Fruit fly (Drosophila melanogaster) whole organism, prepupa: ENCODE measurements around the gene mab-21.
A peak's percentile ranks its signal among the peaks of the same experiment; 100 is the strongest.

Source experiments
- Blimp-1 ChIP-seq: fragments of 200-800 bp; sonication (Bioruptor generic); optimal IDR thresholded peaks from 3 replicates; lab custom pipeline; 2017; ENCODE audit warnings: missing biosample characterization, missing genetic modification characterization, mild to moderate bottlenecking, moderate library complexity, missing genetic modification reagents
- CG10631 ChIP-seq: fragments of 200-800 bp; sonication (Bioruptor generic); optimal IDR thresholded peaks from 2 replicates; lab custom pipeline; 2016; ENCODE audit warnings: missing biosample characterization, missing genetic modification characterization
- CG10669 ChIP-seq: fragments of 200-800 bp; sonication (Bioruptor generic); optimal IDR thresholded peaks from 3 replicates; lab custom pipeline; 2018; ENCODE audit warnings: missing biosample characterization, mild to moderate bottlenecking, missing genetic modification characterization, moderate library complexity
- CG11294 ChIP-seq: fragments of 200-800 bp; sonication (Bioruptor generic); IDR thresholded peaks from 2 replicates; pipeline ENCODE4 v1.3.6; 2022; ENCODE audit warnings: missing biosample characterization, missing genetic modification characterization
- CG11762 ChIP-seq: fragments of 200-800 bp; sonication (Bioruptor generic); optimal IDR thresholded peaks from 3 replicates; lab custom pipeline; 2016; ENCODE audit warnings: missing biosample characterization, missing genetic modification characterization; ENCODE audit not compliant: insufficient read depth
- CG11902 ChIP-seq: fragments of 200-800 bp; sonication (Bioruptor generic); optimal IDR thresholded peaks from 3 replicates; lab custom pipeline; 2016; ENCODE audit warnings: missing biosample characterization, missing genetic modification characterization
- CG15336 ChIP-seq: fragments of 200-800 bp; sonication (Bioruptor generic); IDR thresholded peaks from 2 replicates; pipeline ENCODE4 v1.3.6; 2022; ENCODE audit warnings: missing biosample characterization, missing genetic modification characterization
- CG3032 ChIP-seq: fragments of 200-800 bp; optimal IDR thresholded peaks from 2 replicates; lab custom pipeline; 2019; ENCODE audit warnings: missing biosample characterization, mild to moderate bottlenecking, missing genetic modification characterization, moderate library complexity
- CG31627 ChIP-seq: fragments of 200-800 bp; sonication (Bioruptor generic); optimal IDR thresholded peaks from 3 replicates; lab custom pipeline; 2016; ENCODE audit warnings: missing biosample characterization, missing genetic modification characterization
- CG32006 ChIP-seq: fragments of 200-800 bp; sonication (Bioruptor generic); optimal IDR thresholded peaks from 3 replicates; lab custom pipeline; 2017; ENCODE audit warnings: missing biosample characterization, mild to moderate bottlenecking, missing genetic modification characterization
- CG34406 ChIP-seq: fragments of 200-800 bp; sonication (Bioruptor generic); optimal IDR thresholded peaks from 3 replicates; lab custom pipeline; 2016; ENCODE audit warnings: missing biosample characterization, missing genetic modification characterization
- CG6163 ChIP-seq: fragments of 200-800 bp; sonication (Bioruptor generic); IDR thresholded peaks from 3 replicates; pipeline ENCODE4 v1.3.6; 2022; ENCODE audit warnings: missing biosample characterization, missing genetic modification characterization
- CG6276 ChIP-seq: fragments of 200-800 bp; sonication (Bioruptor generic); optimal IDR thresholded peaks from 2 replicates; lab custom pipeline; 2017; ENCODE audit warnings: missing biosample characterization, mild to moderate bottlenecking, missing genetic modification characterization
- CG6792 ChIP-seq: fragments of 200-800 bp; sonication (Bioruptor generic); optimal IDR thresholded peaks from 3 replicates; lab custom pipeline; 2016; ENCODE audit warnings: missing biosample characterization, missing genetic modification characterization
- CG6808 ChIP-seq: fragments of 200-800 bp; sonication (Bioruptor generic); optimal IDR thresholded peaks from 3 replicates; lab custom pipeline; 2017; ENCODE audit warnings: missing biosample characterization, missing genetic modification characterization, mild to moderate bottlenecking, moderate library complexity, missing genetic modification reagents
- CG6854 ChIP-seq: fragments of 200-800 bp; sonication (Bioruptor generic); optimal IDR thresholded peaks from 2 replicates; lab custom pipeline; 2017; ENCODE audit warnings: missing biosample characterization, mild to moderate bottlenecking, missing genetic modification characterization
- CG8632 ChIP-seq: fragments of 200-800 bp; sonication (Bioruptor generic); optimal IDR thresholded peaks from 3 replicates; lab custom pipeline; 2016; ENCODE audit warnings: missing biosample characterization, missing genetic modification characterization
- Eip75B ChIP-seq: fragments of 200-800 bp; sonication (Bioruptor generic); optimal IDR thresholded peaks from 3 replicates; lab custom pipeline; 2016; ENCODE audit warnings: missing biosample characterization, missing genetic modification characterization
- Eip78C ChIP-seq: fragments of 200-800 bp; sonication (Bioruptor generic); peaks from one replicate; lab custom pipeline; 2016; ENCODE audit warnings: missing biosample characterization, missing genetic modification characterization
- Eip93F ChIP-seq: fragments of 200-800 bp; sonication (Bioruptor generic); optimal IDR thresholded peaks from 2 replicates; lab custom pipeline; 2016; ENCODE audit warnings: missing biosample characterization, mild to moderate bottlenecking, missing genetic modification characterization
- Ets96B ChIP-seq: fragments of 200-800 bp; optimal IDR thresholded peaks from 2 replicates; lab custom pipeline; 2019; ENCODE audit warnings: missing biosample characterization, mild to moderate bottlenecking, missing genetic modification characterization, moderate library complexity
- Gug ChIP-seq: fragments of 200-800 bp; sonication (Bioruptor generic); IDR thresholded peaks from 2 replicates; pipeline ENCODE4 v1.3.6; 2022; ENCODE audit warnings: missing biosample characterization, missing genetic modification characterization
- Hr38 ChIP-seq: sonication (Bioruptor generic); optimal IDR thresholded peaks from 2 replicates; lab custom pipeline; 2016; ENCODE audit warnings: missing biosample characterization, missing genetic modification characterization
- Hr39 ChIP-seq: fragments of 200-800 bp; sonication (Bioruptor generic); optimal IDR thresholded peaks from 2 replicates; lab custom pipeline; 2016; ENCODE audit warnings: missing biosample characterization, missing genetic modification characterization
- Hr4 ChIP-seq: fragments of 200-800 bp; sonication (Bioruptor generic); optimal IDR thresholded peaks from 3 replicates; lab custom pipeline; 2016; ENCODE audit warnings: missing biosample characterization, missing genetic modification characterization
- Lpt ChIP-seq: fragments of 200-800 bp; sonication (Bioruptor generic); optimal IDR thresholded peaks from 3 replicates; lab custom pipeline; 2016; ENCODE audit warnings: missing biosample characterization, missing genetic modification characterization
- Met ChIP-seq: fragments of 200-800 bp; sonication (Bioruptor generic); optimal IDR thresholded peaks from 3 replicates; lab custom pipeline; 2016; ENCODE audit warnings: missing biosample characterization, missing genetic modification characterization
- Smox ChIP-seq: fragments of 200-800 bp; sonication (Bioruptor generic); optimal IDR thresholded peaks from 3 replicates; lab custom pipeline; 2016; ENCODE audit warnings: missing biosample characterization, missing genetic modification characterization
- Sox102F ChIP-seq: fragments of 200-800 bp; sonication (Bioruptor generic); optimal IDR thresholded peaks from 2 replicates; lab custom pipeline; 2016; ENCODE audit warnings: missing biosample characterization, mild to moderate bottlenecking, missing genetic modification characterization
- Sox14 ChIP-seq: fragments of 200-800 bp; sonication (Bioruptor generic); optimal IDR thresholded peaks from 3 replicates; lab custom pipeline; 2016; ENCODE audit warnings: missing biosample characterization, missing genetic modification characterization
- achi ChIP-seq: fragments of 200-800 bp; sonication (Bioruptor generic); optimal IDR thresholded peaks from 3 replicates; lab custom pipeline; 2016; ENCODE audit warnings: missing biosample characterization, missing genetic modification characterization
- acj6 ChIP-seq: fragments of 200-800 bp; sonication (Bioruptor generic); optimal IDR thresholded peaks from 3 replicates; lab custom pipeline; 2016; ENCODE audit warnings: missing biosample characterization, missing genetic modification characterization
- dac ChIP-seq: fragments of 200-800 bp; sonication (Bioruptor generic); optimal IDR thresholded peaks from 2 replicates; lab custom pipeline; 2017; ENCODE audit warnings: missing biosample characterization, mild to moderate bottlenecking, missing genetic modification characterization
- dsx ChIP-seq: fragments of 200-800 bp; optimal IDR thresholded peaks from 3 replicates; lab custom pipeline; 2019; ENCODE audit warnings: missing biosample characterization, mild to moderate bottlenecking, missing genetic modification characterization, moderate library complexity; ENCODE audit not compliant: poor library complexity, severe bottlenecking
- esn ChIP-seq: fragments of 200-800 bp; sonication (Bioruptor generic); optimal IDR thresholded peaks from 2 replicates; lab custom pipeline; 2016; ENCODE audit warnings: missing biosample characterization, mild to moderate bottlenecking, missing genetic modification characterization, moderate library complexity
- lz ChIP-seq: fragments of 200-800 bp; sonication (Bioruptor generic); optimal IDR thresholded peaks from 3 replicates; lab custom pipeline; 2016; ENCODE audit warnings: missing biosample characterization, missing genetic modification characterization
- net ChIP-seq: fragments of 200-800 bp; sonication (Bioruptor generic); optimal IDR thresholded peaks from 3 replicates; lab custom pipeline; 2016; ENCODE audit warnings: missing biosample characterization, missing genetic modification characterization
- pdm3 ChIP-seq: fragments of 200-800 bp; sonication (Bioruptor generic); optimal IDR thresholded peaks from 3 replicates; lab custom pipeline; 2016; ENCODE audit warnings: missing biosample characterization, missing genetic modification characterization
- salr ChIP-seq, 2 experiments: fragments of 200-800 bp; sonication (Bioruptor generic); optimal IDR thresholded peaks; 3 replicates each; lab custom pipeline; 2016 to 2018; ENCODE audit warnings: missing biosample characterization in 2 of 2, missing genetic modification characterization in 2 of 2, mild to moderate bottlenecking in 1 of 2
- spab ChIP-seq: fragments of 200-800 bp; sonication (Bioruptor generic); optimal IDR thresholded peaks from 2 replicates; lab custom pipeline; 2017; ENCODE audit warnings: missing biosample characterization, mild to moderate bottlenecking, missing genetic modification characterization, missing genetic modification reagents
- ss ChIP-seq, 2 experiments: fragments of 200-800 bp; sonication (Bioruptor generic); optimal IDR thresholded peaks; 2 replicates in 1 of 2; 3 replicates in 1 of 2; lab custom pipeline; 2017 to 2018; ENCODE audit warnings: mild to moderate bottlenecking in 2 of 2, missing biosample characterization in 2 of 2, missing genetic modification characterization in 2 of 2, moderate library complexity in 1 of 2
- svp ChIP-seq: fragments of 200-800 bp; sonication (Bioruptor generic); peaks from one replicate; lab custom pipeline; 2016; ENCODE audit warnings: missing biosample characterization, missing genetic modification characterization
- topi ChIP-seq: fragments of 200-800 bp; sonication (Bioruptor generic); optimal IDR thresholded peaks from 3 replicates; lab custom pipeline; 2016; ENCODE audit warnings: missing biosample characterization, missing genetic modification characterization
- vri ChIP-seq: fragments of 200-800 bp; sonication (Bioruptor generic); optimal IDR thresholded peaks from 3 replicates; lab custom pipeline; 2016; ENCODE audit warnings: missing biosample characterization, mild to moderate bottlenecking, missing genetic modification characterization

Gene mab-21

DNA sequence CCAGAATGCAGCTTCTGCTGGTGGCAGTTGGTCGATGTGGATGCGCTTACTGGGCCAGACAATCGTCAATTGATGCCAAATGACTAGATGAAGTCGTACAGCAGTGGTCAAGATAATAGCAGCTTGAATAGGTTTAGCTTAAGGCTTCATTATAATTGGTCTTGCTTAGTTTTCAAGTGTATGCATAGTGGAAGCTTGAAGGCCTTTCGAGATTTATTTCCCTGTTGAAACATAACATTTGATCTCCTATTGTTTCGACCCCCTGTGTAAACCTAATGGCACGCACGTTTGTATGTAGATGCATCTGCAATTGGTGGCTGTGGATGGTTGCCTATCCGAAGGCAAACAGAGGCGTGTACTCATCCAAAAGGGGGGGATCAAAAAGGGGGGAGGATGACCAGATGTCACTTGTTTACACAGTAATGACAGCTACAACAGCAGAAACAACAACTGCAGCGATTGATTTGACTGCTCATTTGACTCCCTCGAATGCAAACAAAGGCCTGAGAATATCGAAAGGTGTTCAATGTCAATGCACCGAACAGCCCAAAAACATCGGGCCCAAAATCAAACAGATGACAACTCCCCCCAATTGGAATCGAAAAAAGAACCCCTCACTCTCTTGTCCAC, 44.8 kb downstream of the mab-21 start (continued):
- TF ChIP-seq spab (GFP tag; lab: Kevin White, UChicago) (peak; percentile 44), Hr39 (GFP tag; lab: Kevin White, UChicago) (peak; percentile 24), svp (GFP tag; lab: Kevin White, UChicago) (peak; percentile 67), CG32006 (GFP tag; lab: Kevin White, UChicago) (peak; percentile 79), dsx (GFP tag; lab: Kevin White, UChicago) (peak; percentile 50), lz (peak; percentile 29), Sox14 (GFP tag; lab: Kevin White, UChicago) (peak; percentile 62), Lpt (GFP tag; lab: Kevin White, UChicago) (peak; percentile 76), net (GFP tag; lab: Kevin White, UChicago) (peak; percentile 68), Eip93F (GFP tag; lab: Kevin White, UChicago) (no peak), pdm3 (GFP tag; lab: Kevin White, UChicago) (peak; percentile 54), salr (GFP tag; optimal IDR thresholded peaks at IDR 0.05; lab: Kevin White, UChicago) (peak; percentile 53 to 58), esn (GFP tag; lab: Kevin White, UChicago) (peak; percentile 17), CG11902 (no peak), CG6163 (GFP tag; lab: Robert Waterston, UW) (peak; percentile 91), topi (GFP tag; lab: Kevin White, UChicago) (peak; percentile 30), Met (GFP tag; lab: Kevin White, UChicago) (peak; percentile 44), Hr38 (GFP tag; lab: Kevin White, UChicago) (no peak), CG6792 (GFP tag; lab: Kevin White, UChicago) (peak; percentile 38), Eip78C (GFP tag; lab: Kevin White, UChicago) (peak; percentile 84), vri (GFP tag; lab: Kevin White, UChicago) (no peak), achi (GFP tag; lab: Kevin White, UChicago) (peak; percentile 55), Blimp-1 (GFP tag; lab: Kevin White, UChicago) (no peak), CG6808 (GFP tag; lab: Kevin White, UChicago) (peak; percentile 40), CG15336 (peak; percentile 87), Hr4 (GFP tag; lab: Kevin White, UChicago) (peak; percentile 74), CG34406 (GFP tag; lab: Kevin White, UChicago) (peak; percentile 21), Gug (GFP tag; lab: Robert Waterston, UW) (peak; percentile 78)

DNA sequence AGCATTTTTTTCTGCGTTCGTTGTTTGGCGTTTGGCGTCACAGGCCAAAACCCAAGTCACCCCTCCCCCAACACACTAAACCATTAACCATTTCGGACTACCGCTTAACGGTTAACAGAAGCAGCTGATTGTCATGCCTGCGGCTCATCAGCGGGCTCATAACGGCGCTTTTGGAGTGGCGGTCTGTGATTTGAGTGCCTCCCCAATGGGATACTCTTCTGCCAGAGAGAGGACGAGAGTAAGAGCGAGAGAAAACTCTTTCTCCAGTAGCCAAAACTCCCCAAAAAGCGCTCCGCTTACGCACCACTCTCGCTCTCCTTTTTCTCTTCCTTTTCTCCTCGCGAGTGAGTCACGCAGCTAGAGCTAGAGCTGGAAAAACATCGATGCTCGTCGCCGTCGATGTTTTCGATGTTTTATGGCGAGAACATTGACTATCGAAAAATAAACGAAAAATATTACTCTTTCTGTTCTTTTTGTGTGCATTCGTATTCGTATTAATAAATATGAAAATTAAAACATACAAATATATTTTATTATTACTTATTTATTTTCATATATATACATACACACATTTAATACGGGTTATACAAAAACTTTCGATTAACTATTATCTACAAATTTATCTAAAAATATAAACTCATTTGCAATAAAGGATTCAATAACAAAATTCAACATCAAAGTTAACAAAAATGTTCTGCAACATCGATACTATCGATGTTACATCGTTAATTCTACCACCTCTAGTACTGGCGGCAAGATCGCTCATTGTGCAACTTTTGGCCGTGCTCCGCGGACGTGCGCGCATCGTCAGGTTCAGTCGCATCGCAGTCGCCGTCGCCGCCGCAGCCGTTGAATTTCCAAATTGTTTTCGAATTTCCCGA, 47.2 kb downstream of the mab-21 start, which contains the start of gene Grip:
Gene Grip, plus strand, starts transcription at position 763 of the 881 bp plus-strand sequence.
- TF ChIP-seq CG8632 (peak; percentile 6), Sox102F (GFP tag; lab: Kevin White, UChicago) (no peak), CG11902 (no peak), esn (GFP tag; lab: Kevin White, UChicago) (peak; percentile 37), Eip78C (GFP tag; lab: Kevin White, UChicago) (peak; percentile 62), CG10631 (peak; percentile 45), CG31627 (GFP tag; lab: Kevin White, UChicago) (no peak), ss (GFP tag; optimal IDR thresholded peaks at IDR 0.05; lab: Kevin White, UChicago) (peak; percentile 12 to 22), Smox (no peak), achi (GFP tag; lab: Kevin White, UChicago) (peak; percentile 35), Hr4 (GFP tag; lab: Kevin White, UChicago) (peak; percentile 21), dac (GFP tag; lab: Kevin White, UChicago) (no peak), acj6 (peak; percentile 22), Sox14 (GFP tag; lab: Kevin White, UChicago) (no peak), CG11294 (GFP tag; lab: Robert Waterston, UW) (no peak), CG6808 (GFP tag; lab: Kevin White, UChicago) (peak; percentile 11), Blimp-1 (GFP tag; lab: Kevin White, UChicago) (no peak), Met (GFP tag; lab: Kevin White, UChicago) (peak; percentile 4), Lpt (GFP tag; lab: Kevin White, UChicago) (no peak), svp (GFP tag; lab: Kevin White, UChicago) (peak; percentile 60), topi (GFP tag; lab: Kevin White, UChicago) (no peak), CG34406 (GFP tag; lab: Kevin White, UChicago) (peak; percentile 25), CG3032 (tag; lab: Kevin White, UChicago) (peak; percentile 30), CG6854 (GFP tag; lab: Kevin White, UChicago) (no peak), CG11762 (GFP tag; lab: Kevin White, UChicago) (no peak), Ets96B (peak; percentile 20), vri (GFP tag; lab: Kevin White, UChicago) (no peak), CG6276 (GFP tag; lab: Kevin White, UChicago) (no peak), CG6792 (GFP tag; lab: Kevin White, UChicago) (no peak), CG10669 (GFP tag; lab: Kevin White, UChicago) (no peak), CG15336 (peak; percentile 25), Eip75B (no peak), salr (GFP tag; optimal IDR thresholded peaks at IDR 0.05; lab: Kevin White, UChicago) (peak in 1 of 2 experiments; percentile 46)
